Worm (Caenorhabditis elegans) whole organism, midembryonic: Measurements from ENCODE around the gene cdc-48.1.

ENCODE experiments used
- T22C8.4 ChIP-seq: fragments of 200-800 bp; sonication (Bioruptor generic); IDR thresholded peaks from 2 replicates; pipeline ENCODE4 v1.3.6; 2022; ENCODE audit warnings: missing genetic modification characterization, missing compliant biosample characterization
- cog-1 ChIP-seq: sonication (generic microtip); optimal IDR thresholded peaks from 2 replicates; lab custom pipeline; 2016; ENCODE audit warnings: missing genetic modification characterization, missing compliant biosample characterization
- flt-1 ChIP-seq: fragments of 200-800 bp; sonication (Bioruptor generic); IDR thresholded peaks from 2 replicates; pipeline ENCODE4 v1.3.6; 2022; ENCODE audit warnings: missing genetic modification characterization, missing compliant biosample characterization
- klf-2 ChIP-seq: fragments of 200-800 bp; sonication (Bioruptor generic); conservative IDR thresholded peaks from 2 replicates; pipeline ENCODE4 v1.3.6; 2022; ENCODE audit warnings: missing genetic modification reagents, missing genetic modification characterization, missing compliant biosample characterization
- med-1 ChIP-seq: sonication (generic microtip); optimal IDR thresholded peaks from 2 replicates; lab custom pipeline; 2017; ENCODE audit warnings: missing genetic modification characterization, mild to moderate bottlenecking, missing compliant biosample characterization, antibody characterized with exemption, missing genetic modification reagents; ENCODE audit not compliant: insufficient read depth
- ref-1 ChIP-seq: fragments of 200-800 bp; sonication (Bioruptor generic); conservative IDR thresholded peaks from 2 replicates; pipeline ENCODE4 v1.3.6; 2022; ENCODE audit warnings: missing genetic modification reagents, missing genetic modification characterization, missing compliant biosample characterization
- tab-1 ChIP-seq: fragments of 200-800 bp; sonication (Bioruptor generic); IDR thresholded peaks from 2 replicates; pipeline ENCODE4 v1.3.6; 2022; ENCODE audit warnings: missing genetic modification characterization, missing compliant biosample characterization
- ztf-23 ChIP-seq: fragments of 200-800 bp; sonication (Bioruptor generic); IDR thresholded peaks from 2 replicates; pipeline ENCODE4 v1.3.6; 2022; ENCODE audit warnings: missing genetic modification reagents, missing genetic modification characterization, missing compliant biosample characterization
- ztf-29 ChIP-seq: fragments of 200-800 bp; sonication (Bioruptor generic); IDR thresholded peaks from 2 replicates; pipeline ENCODE4 v1.3.6; 2022; ENCODE audit warnings: missing genetic modification reagents, missing genetic modification characterization, missing compliant biosample characterization

cdc-48.1 gene

DNA sequence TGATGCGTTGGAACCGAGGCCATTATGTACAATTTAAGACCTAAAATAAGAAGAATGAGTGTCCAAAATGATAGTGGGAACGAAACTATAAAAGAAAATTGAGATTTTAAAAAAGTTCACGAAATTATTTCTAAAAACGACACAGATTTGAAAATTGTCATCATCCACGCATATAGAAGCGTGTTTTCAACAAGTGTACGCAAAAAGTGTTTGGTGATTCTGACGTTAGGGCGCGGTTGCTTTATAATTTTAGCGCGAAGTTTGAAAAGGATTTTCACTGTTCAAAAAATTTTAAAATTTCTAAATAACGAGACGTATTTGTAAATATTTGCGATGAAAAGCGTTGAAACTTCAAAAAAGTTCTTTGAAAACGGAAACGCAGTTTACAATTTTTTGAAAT, at the start of gene cdc-48.1:
Gene cdc-48.1 (minus strand): TSS at position 40 of the 400 bp plus-strand sequence.
- TF ChIP-seq T22C8.4: peak; percentile 76
- TF ChIP-seq ref-1 (GFP tag; lab: Robert Waterston, UW): no peak
- TF ChIP-seq cog-1: peak; percentile 99
- peak; percentile 76 for TF ChIP-seq klf-2
- peak; percentile 60; the same call in 1 of the 2 replicates for TF ChIP-seq ztf-29 (GFP tag; lab: Robert Waterston, UW)
- peak; percentile 25 for TF ChIP-seq med-1 (GFP tag; lab: Kevin White, UChicago)
- peak; percentile 80 for TF ChIP-seq tab-1 (GFP tag; lab: Robert Waterston, UW)
- peak; percentile 94 for TF ChIP-seq flt-1 (GFP tag; lab: Robert Waterston, UW)
- TF ChIP-seq ztf-23: peak; percentile 94

DNA sequence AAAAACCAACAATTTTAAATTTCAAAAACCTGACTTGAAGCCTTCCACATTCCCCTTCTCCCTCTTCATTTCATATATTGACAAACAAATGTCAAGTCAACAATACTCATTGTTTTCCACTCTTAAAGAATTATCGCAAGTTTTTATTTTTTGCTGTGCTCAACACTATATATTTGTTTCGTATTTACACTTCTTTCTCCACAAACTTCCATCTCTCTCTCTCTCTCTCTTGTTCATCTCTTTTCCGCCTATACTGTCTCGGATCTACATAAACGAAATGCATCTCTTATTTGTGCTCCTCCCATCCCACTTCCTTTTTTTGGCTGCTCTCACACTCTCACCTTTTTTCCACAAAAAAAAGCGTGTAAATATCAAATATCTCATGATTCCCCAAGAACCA, 49.5 kb upstream of the cdc-48.1 start, which contains the start of gene C14A4.12:
Gene C14A4.12 (plus strand): TSS at position 301 of the 400 bp plus-strand sequence.
- TF ChIP-seq klf-2 (no peak), ref-1 (GFP tag; lab: Robert Waterston, UW) (no peak)

DNA sequence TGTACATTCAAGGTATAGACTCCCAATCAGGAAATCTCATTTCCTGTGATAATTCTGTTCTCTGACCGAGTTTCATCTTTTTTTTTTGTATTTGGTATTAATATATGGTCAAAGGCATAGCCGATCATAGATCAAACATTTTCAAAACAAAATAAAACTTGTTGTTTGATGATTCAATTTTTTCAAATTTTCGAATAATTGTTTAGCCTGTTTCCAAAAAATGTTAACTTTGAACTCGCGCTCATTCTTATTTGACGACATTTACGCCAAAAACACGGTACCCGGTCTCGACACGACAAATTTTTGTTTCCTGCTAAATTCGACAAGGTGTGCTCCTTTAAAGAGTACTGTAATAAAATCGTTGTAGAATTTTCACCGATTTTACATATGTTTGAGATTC, 45.6 kb upstream of the cdc-48.1 start:
- TF ChIP-seq tab-1 (GFP tag; lab: Robert Waterston, UW) (no peak), ztf-23 (no peak), flt-1 (GFP tag; lab: Robert Waterston, UW) (no peak), ztf-29 (GFP tag; lab: Robert Waterston, UW) (no peak), med-1 (GFP tag; lab: Kevin White, UChicago) (no peak), T22C8.4 (no peak), cog-1 (no peak), ref-1 (GFP tag; lab: Robert Waterston, UW) (no peak), klf-2 (no peak)

DNA sequence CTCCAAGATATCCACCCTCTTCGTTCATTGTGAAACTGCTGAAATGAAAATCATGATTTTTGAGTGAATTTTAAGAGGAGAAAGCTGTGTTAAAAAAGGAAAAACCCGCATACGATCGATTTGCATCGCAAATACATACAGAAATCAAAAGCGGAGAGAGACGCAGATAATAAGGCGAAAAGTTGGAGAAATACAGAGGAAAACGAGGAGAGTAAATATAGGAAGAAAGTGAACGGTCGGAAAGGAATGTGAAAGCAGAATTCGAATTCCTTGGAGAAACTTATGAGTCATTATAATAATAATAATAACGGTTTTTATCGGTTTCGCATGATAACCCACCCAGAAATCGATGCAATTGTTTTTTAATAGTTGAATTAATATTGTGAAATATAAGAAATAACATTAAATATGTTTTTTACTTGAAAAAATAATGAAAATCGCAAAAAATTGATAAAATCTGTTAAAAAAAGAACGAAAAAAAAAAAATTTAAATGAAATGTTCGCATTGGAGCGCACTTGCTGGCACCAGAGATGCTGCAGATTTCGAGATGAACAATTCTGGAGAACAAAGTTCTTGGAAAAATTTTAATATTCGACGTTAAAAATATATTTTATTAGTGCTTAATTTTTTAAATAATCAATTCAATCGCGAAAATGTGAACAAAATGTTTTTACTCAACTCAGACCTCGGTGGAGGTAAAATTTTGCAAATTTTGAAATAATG, 44.2 kb upstream of the cdc-48.1 start, which contains the start of gene ccm-3:
Gene ccm-3 (minus strand): TSS at position 38 of the 724 bp plus-strand sequence.
- TF ChIP-seq ztf-29 (GFP tag; lab: Robert Waterston, UW): no peak
- no peak for TF ChIP-seq cog-1
- TF ChIP-seq ref-1 (GFP tag; lab: Robert Waterston, UW): no peak
- TF ChIP-seq med-1 (GFP tag; lab: Kevin White, UChicago): no peak
- no peak for TF ChIP-seq ztf-23
- no peak for TF ChIP-seq klf-2
- no peak for TF ChIP-seq tab-1 (GFP tag; lab: Robert Waterston, UW)
- no peak for TF ChIP-seq T22C8.4
- TF ChIP-seq flt-1 (GFP tag; lab: Robert Waterston, UW): no peak

DNA sequence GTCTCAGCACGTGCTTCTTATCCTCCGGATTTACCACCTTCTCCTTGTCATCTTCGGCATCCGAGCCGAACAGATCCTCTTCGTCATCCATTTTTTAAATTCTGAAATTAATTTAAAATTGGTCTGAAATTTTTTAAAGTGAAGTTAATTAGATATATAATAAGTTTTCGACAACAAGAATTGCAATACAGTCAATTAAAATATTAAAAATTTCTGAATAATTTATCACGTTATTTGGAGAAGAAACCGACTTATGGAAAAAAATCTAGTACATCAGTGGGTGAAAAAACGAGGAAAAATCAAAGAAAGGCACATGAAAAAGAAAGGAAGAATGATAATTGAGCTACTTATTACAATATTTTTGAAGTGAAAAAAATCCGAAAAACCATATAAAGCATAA, 42.3 kb upstream of the cdc-48.1 start, which contains the start of gene taf-13:
Gene taf-13 (minus strand): TSS at position 101 of the 400 bp plus-strand sequence.
- TF ChIP-seq ztf-23 (no peak), tab-1 (GFP tag; lab: Robert Waterston, UW) (no peak), flt-1 (GFP tag; lab: Robert Waterston, UW) (no peak), cog-1 (no peak), ref-1 (GFP tag; lab: Robert Waterston, UW) (no peak)

DNA sequence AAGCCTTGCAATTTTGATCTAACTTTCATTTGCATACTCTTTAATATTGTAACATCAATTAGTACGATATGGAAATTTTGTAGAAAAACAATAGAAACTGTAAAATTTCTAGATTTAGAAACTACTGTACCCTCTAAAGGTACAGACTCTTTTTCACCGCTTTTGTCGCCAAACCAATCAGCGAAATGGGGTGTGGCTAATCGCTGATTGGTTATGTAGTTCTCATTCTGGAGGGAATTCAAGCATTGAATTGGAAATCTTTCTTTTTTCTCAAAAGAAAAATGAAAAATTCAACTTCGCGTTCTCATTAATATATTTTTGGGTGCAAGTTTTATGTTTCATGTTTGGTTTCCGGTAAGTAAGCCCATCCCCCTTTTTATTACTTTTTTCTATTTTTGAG, 40.4 kb upstream of the cdc-48.1 start:
- TF ChIP-seq flt-1 (GFP tag; lab: Robert Waterston, UW): no peak
- TF ChIP-seq ztf-23: no peak

DNA sequence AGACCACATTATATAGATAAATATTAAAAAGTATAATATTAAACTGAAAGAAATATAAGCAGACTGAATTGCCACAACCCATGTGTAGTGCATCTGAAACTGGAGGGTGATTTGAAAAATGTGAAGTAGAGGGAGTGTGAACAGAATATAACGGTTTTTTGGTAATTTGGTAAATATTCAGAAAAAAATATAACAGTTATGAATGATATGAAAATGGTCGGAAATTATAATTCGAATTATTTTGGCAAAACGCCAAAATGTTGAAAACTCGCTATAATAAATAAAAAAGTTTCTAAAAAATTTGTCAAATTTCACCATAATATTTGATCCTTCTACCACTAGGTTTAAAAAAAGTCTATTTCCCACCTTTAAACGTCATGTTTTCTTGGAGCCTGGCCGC, 39.0 kb upstream of the cdc-48.1 start, which contains the start of gene srv-2:
Gene srv-2 (minus strand): TSS at position 101 of the 400 bp plus-strand sequence.
- TF ChIP-seq ref-1 (GFP tag; lab: Robert Waterston, UW): no peak
- no peak for TF ChIP-seq cog-1
- TF ChIP-seq T22C8.4: no peak
- no peak for TF ChIP-seq ztf-29 (GFP tag; lab: Robert Waterston, UW)
- no peak for TF ChIP-seq ztf-23
- TF ChIP-seq flt-1 (GFP tag; lab: Robert Waterston, UW): no peak
- no peak for TF ChIP-seq tab-1 (GFP tag; lab: Robert Waterston, UW)
- TF ChIP-seq med-1 (GFP tag; lab: Kevin White, UChicago): no peak
- TF ChIP-seq klf-2: no peak

DNA sequence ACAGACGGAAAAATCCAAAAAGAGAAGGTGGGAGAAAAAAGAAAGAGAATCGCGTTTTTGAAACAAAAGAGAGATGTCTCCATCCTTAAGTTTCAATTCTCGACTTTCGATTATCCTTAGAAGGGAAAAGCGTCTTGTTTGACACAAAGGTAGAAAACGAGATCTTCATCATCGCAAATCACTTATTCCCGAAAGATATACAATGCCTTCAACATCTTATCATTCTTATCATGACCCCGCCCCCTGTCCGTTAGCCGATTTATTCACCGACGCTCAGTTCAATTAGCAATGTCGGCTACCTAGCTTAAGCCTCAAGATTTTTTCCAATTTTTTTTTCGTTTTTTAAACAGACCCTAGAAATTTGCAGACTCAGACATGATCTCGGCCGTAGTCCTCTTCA, 35.8 kb upstream of the cdc-48.1 start, which contains the start of gene C14A4.9:
Gene C14A4.9 (plus strand): TSS at position 368 of the 400 bp plus-strand sequence.
- TF ChIP-seq ztf-29 (GFP tag; lab: Robert Waterston, UW): no peak
- no peak for TF ChIP-seq T22C8.4

DNA sequence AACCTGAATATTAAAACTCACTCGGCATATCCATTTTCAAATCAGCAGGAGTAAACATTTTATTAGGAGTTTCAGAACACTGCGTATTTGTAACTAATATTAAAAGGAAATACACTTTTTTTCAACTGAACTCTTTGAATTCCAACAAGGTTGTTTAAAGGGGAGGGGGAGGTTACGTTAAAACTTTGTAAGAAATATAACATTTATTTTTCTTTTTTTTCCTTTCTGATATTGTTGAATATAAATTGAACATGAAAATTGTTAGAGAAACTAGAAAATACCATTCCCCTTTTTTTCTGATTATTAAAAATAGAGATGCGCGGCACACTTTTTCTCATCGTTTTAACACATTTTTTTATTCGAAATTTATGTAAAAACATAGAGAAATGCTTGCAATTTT, 34.8 kb upstream of the cdc-48.1 start, which contains the start of gene C14A4.8:
Gene C14A4.8 (minus strand): TSS at position 101 of the 400 bp plus-strand sequence.
- TF ChIP-seq ztf-23: no peak
- no peak for TF ChIP-seq ztf-29 (GFP tag; lab: Robert Waterston, UW)
- no peak for TF ChIP-seq ref-1 (GFP tag; lab: Robert Waterston, UW)
- no peak for TF ChIP-seq flt-1 (GFP tag; lab: Robert Waterston, UW)
- no peak for TF ChIP-seq klf-2
- no peak for TF ChIP-seq med-1 (GFP tag; lab: Kevin White, UChicago)
- TF ChIP-seq cog-1: no peak

DNA sequence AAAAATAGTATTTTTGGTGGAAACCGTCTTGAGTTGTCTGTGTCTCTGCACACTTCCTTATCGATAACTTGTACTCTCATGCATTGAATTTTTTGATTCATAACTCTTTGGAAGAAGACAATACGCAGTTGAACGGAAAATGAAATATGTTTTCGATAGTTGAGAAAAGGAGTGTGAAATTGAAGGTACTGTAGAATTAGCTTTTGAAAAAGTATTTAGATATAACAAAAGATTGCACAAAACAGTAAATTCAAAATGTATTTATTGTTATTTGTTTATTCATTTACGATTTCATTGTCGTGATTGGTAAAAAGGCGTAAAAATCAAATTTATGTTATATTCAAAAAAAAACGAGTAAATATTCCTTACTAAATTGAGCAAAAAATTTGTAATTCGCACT, 33.3 kb upstream of the cdc-48.1 start, which contains the start of gene C14A4.7:
Gene C14A4.7 (minus strand): TSS at position 101 of the 400 bp plus-strand sequence.
- TF ChIP-seq ztf-29 (GFP tag; lab: Robert Waterston, UW) (no peak), ztf-23 (no peak), T22C8.4 (no peak)

DNA sequence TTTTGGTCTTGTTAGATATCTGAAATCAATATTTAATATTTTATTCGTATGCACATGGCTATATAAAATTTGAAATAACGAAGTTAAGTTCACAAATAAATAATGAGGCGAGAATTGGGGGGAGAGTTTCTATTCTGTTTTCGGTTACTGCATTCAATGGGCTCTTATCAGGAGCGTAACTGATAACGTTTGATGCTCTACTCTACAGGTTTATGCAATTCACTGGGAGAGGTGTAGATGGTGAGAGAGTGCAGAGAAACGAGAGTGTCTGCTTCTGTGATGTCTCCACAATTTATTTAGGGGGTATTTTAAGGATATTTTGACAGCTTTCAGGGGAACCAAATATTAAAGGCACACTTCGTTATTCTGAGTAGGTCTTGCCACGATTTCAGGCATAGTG, 31.6 kb upstream of the cdc-48.1 start, which contains the start of gene C14A4.6:
Gene C14A4.6 (minus strand): TSS at position 19 of the 400 bp plus-strand sequence.
- TF ChIP-seq flt-1 (GFP tag; lab: Robert Waterston, UW) (no peak), ztf-29 (GFP tag; lab: Robert Waterston, UW) (no peak), med-1 (GFP tag; lab: Kevin White, UChicago) (no peak), tab-1 (GFP tag; lab: Robert Waterston, UW) (no peak), ztf-23 (no peak)
